Fruit fly (Drosophila melanogaster): Measurements from ENCODE around the gene CTCF.

The CTCF gene

dm6 chr3L:7328567-7329253, 27.8 kb downstream of the CTCF start, which contains the start of the genes mrva, CG42307 and mus312 (continued):
- TF ChIP-seq CG17829 (tag; optimal IDR thresholded peaks at IDR 0.05) (peak; percentile 95), Adf1 (GFP tag; IDR thresholded peaks at IDR 0.05) (peak; percentile 49), Sry-δ (GFP tag; optimal IDR thresholded peaks at IDR 0.05) (peak; percentile 42), CG34422 (GFP tag; IDR thresholded peaks at IDR 0.05) (peak; percentile 86), CG12071 (GFP tag; optimal IDR thresholded peaks at IDR 0.05) (no peak), dimm (GFP tag; IDR thresholded peaks at IDR 0.05) (no peak), cas (GFP tag; IDR thresholded peaks at IDR 0.05) (peak; percentile 49; the same call in 1 of the 2 replicates), ro (GFP tag; IDR thresholded peaks at IDR 0.05) (peak; percentile 63), CG1792 (GFP tag; optimal IDR thresholded peaks at IDR 0.05) (peak; percentile 28), klu (GFP tag; IDR thresholded peaks at IDR 0.05) (peak; percentile 56; the same call in 1 of the 2 replicates), CG4360 (GFP tag; IDR thresholded peaks at IDR 0.05) (peak; percentile 83), sna (GFP tag; IDR thresholded peaks at IDR 0.05; ENCODE audit: partially characterized antibody) (0 out of 2 replicates have a peak, but pooled peaks have one; percentile 48), ERR (GFP tag; optimal IDR thresholded peaks at IDR 0.05) (no peak), zfh2 (GFP tag; optimal IDR thresholded peaks at IDR 0.05) (no peak), HHEX (GFP tag; optimal IDR thresholded peaks at IDR 0.05) (peak; percentile 88), CG7928 (GFP tag; optimal IDR thresholded peaks at IDR 0.05) (peak; percentile 47), chn (GFP tag; optimal IDR thresholded peaks at IDR 0.05) (peak; percentile 52), Sox100B (GFP tag; optimal IDR thresholded peaks at IDR 0.05) (no peak), CG15011 (GFP tag; optimal IDR thresholded peaks at IDR 0.05) (no peak), CG14014 (GFP tag; IDR thresholded peaks at IDR 0.05) (peak; percentile 89), jigr1 (GFP tag; IDR thresholded peaks at IDR 0.05) (no peak; the same call in 2 of the 3 replicates), CG11695 (GFP tag; IDR thresholded peaks at IDR 0.05) (peak; percentile 83), CG13123 (GFP tag; optimal IDR thresholded peaks at IDR 0.05) (peak; percentile 74), usp (GFP tag; optimal IDR thresholded peaks at IDR 0.05) (no peak), CG3281 (GFP tag; optimal IDR thresholded peaks at IDR 0.05) (peak; percentile 85), NK7.1 (GFP tag; optimal IDR thresholded peaks at IDR 0.05) (no peak), nmo (GFP tag; optimal IDR thresholded peaks at IDR 0.05) (peak; percentile 80), Pdp1 (GFP tag; optimal IDR thresholded peaks at IDR 0.05) (peak; percentile 52 to 76), CG7556 (GFP tag; optimal IDR thresholded peaks at IDR 0.05) (peak; percentile 89), HLHmδ (GFP tag; optimal IDR thresholded peaks at IDR 0.05) (peak; percentile 67), CG10274 (GFP tag; optimal IDR thresholded peaks at IDR 0.05) (no peak), CG5953 (GFP tag; IDR thresholded peaks at IDR 0.05) (peak; percentile 68; the same call in 1 of the 2 replicates), gsb-n (tag; optimal IDR thresholded peaks at IDR 0.05) (peak; percentile 92), Awh (GFP tag; IDR thresholded peaks at IDR 0.05) (peak; percentile 73), CG34376 (GFP tag; optimal IDR thresholded peaks at IDR 0.05) (peak; percentile 48), CG10979 (tag; optimal IDR thresholded peaks at IDR 0.05) (peak; percentile 90), CG4854 (GFP tag; optimal IDR thresholded peaks at IDR 0.05) (no peak), pfk (GFP tag; optimal IDR thresholded peaks at IDR 0.05) (peak; percentile 5), CG11723 (GFP tag; optimal IDR thresholded peaks at IDR 0.05) (peak; percentile 69), CG15269 (tag; optimal IDR thresholded peaks at IDR 0.05) (peak; percentile 95), CG1832 (GFP tag; optimal IDR thresholded peaks at IDR 0.05) (no peak), Dref (GFP tag; IDR thresholded peaks at IDR 0.05) (peak; percentile 66), CG9797 (GFP tag; optimal IDR thresholded peaks at IDR 0.05) (peak; percentile 36), crol (GFP tag; IDR thresholded peaks at IDR 0.05) (no peak), fd96Cb (tag; optimal IDR thresholded peaks at IDR 0.05) (peak; percentile 85), CG6791 (GFP tag; IDR thresholded peaks at IDR 0.05; ENCODE audit: partially characterized antibody) (0 out of 3 replicates have a peak, but pooled peaks have one; percentile 55), CG10654 (GFP tag; optimal IDR thresholded peaks at IDR 0.05) (peak; percentile 82), CG6765 (GFP tag; optimal IDR thresholded peaks at IDR 0.05) (peak; percentile 89), sug (tag; optimal IDR thresholded peaks at IDR 0.05) (peak; percentile 93)
